Worm (Caenorhabditis elegans): Measurements from ENCODE around the gene clec-76.

- TF ChIP-seq cog-1 (tag; optimal IDR thresholded peaks at IDR 0.05) (no peak), flt-1 (GFP tag; IDR thresholded peaks at IDR 0.05) (no peak), tab-1 (GFP tag; IDR thresholded peaks at IDR 0.05) (no peak), ztf-29 (GFP tag; IDR thresholded peaks at IDR 0.05) (no peak), T22C8.4 (GFP tag; IDR thresholded peaks at IDR 0.05) (no peak), klf-2 (GFP tag; conservative IDR thresholded peaks at IDR 0.05) (no peak), med-1 (GFP tag; optimal IDR thresholded peaks at IDR 0.05; ENCODE audit: insufficient read depth) (no peak), ref-1 (GFP tag; conservative IDR thresholded peaks at IDR 0.05) (no peak)
Observed at ce11 chrIV:3994318-3994717, 29.3 kb downstream of the clec-76 start, which contains the start of gene F47C12.13.

Measured in whole organism, midembryonic.